Fruit fly (Drosophila melanogaster): ENCODE measurements around the gene CG17930.

Gene CG17930

dm6 chr3R:16370433-16370832, 42.8 kb downstream of the CG17930 start, which contains the start of gene CG10317:
Gene CG10317 (minus strand): TSS chr3R:16370533.
- no peak for TF ChIP-seq Sin3A (optimal IDR thresholded peaks at IDR 0.05)
- TF ChIP-seq insv (optimal IDR thresholded peaks at IDR 0.05): no peak
- TF ChIP-seq h (optimal IDR thresholded peaks at IDR 0.05): no peak
- no peak for TF ChIP-seq ttk (optimal IDR thresholded peaks at IDR 0.05)
- no peak for TF ChIP-seq psq (optimal IDR thresholded peaks at IDR 0.05)
- no peak for TF ChIP-seq Myc (optimal IDR thresholded peaks at IDR 0.05)

dm6 chr3R:16374101-16374500, 46.5 kb downstream of the CG17930 start:
- no peak for TF ChIP-seq ttk (optimal IDR thresholded peaks at IDR 0.05)
- no peak for TF ChIP-seq h (optimal IDR thresholded peaks at IDR 0.05)
- no peak for TF ChIP-seq Sin3A (optimal IDR thresholded peaks at IDR 0.05)
- TF ChIP-seq psq (optimal IDR thresholded peaks at IDR 0.05): no peak
- no peak for TF ChIP-seq insv (optimal IDR thresholded peaks at IDR 0.05)
- no peak for TF ChIP-seq Myc (optimal IDR thresholded peaks at IDR 0.05)

All from Kc167 (cell line).